Fruit fly (Drosophila melanogaster): ENCODE measurements around the gene rumi.

The rumi gene

DNA sequence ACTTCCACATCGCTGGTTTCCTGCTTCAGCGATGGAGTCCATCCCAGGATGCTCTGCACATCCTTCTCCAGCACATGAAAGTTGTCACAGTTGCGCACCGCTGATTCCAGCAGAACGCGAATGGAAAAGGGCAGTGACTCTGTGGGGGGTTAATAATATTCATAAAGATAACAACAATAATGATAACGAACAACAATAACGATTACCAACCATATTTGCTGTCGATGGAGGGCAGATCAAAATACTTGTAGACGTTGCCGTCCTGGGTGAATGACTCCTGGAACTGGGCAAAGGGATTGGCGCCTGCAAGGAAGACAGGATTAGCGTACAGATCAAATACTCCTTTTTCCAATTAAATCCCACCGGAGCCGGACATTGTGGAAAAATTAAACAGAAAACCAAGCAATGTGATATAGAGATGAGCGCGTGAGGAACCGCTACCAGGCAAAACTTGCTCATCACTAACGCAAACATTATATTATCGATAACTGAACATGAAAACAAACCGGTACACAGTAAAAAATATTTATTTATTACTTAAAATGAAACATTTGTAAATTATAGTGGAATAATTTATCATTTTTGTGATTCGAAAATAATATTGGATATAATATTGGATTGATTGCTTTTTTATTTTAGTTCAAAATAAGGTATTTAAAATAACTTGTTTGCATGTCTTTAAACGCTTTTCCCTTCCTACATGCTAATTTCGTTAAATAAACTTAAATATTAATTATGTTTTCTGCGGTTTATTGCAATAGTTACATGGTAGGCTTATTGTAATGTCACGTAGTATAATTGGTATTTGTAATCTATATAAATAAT lies 26.0 kb downstream of the rumi start, which contains the start of gene Irp-1A:
Gene Irp-1A, minus strand, starts transcription at position 439 of the 825 bp plus-strand sequence.
- TF ChIP-seq rn (GFP tag; IDR thresholded peaks at IDR 0.05) (no peak), EcR (GFP tag; optimal IDR thresholded peaks at IDR 0.05) (peak; percentile 86), fd96Ca (GFP tag; IDR thresholded peaks at IDR 0.05) (no peak), Pif1A (GFP tag; optimal IDR thresholded peaks at IDR 0.05) (peak; percentile 2), CG13204 (GFP tag; optimal IDR thresholded peaks at IDR 0.05) (no peak), Snoo (tag; optimal IDR thresholded peaks at IDR 0.05) (peak; percentile 45), gl (tag; optimal IDR thresholded peaks at IDR 0.05) (peak; percentile 12), Pif1B (GFP tag; optimal IDR thresholded peaks at IDR 0.05) (peak; percentile 38), CG34367 (tag; optimal IDR thresholded peaks at IDR 0.05) (peak; percentile 51), CG32121 (GFP tag; IDR thresholded peaks at IDR 0.05) (peak; percentile 72; the same call in 1 of the 2 replicates), CG12605 (GFP tag; IDR thresholded peaks at IDR 0.05) (peak; percentile 86), CG15710 (tag; optimal IDR thresholded peaks at IDR 0.05) (peak; percentile 67), CG10348 (GFP tag; IDR thresholded peaks at IDR 0.05) (no peak), Ets98B (GFP tag; IDR thresholded peaks at IDR 0.05) (peak; percentile 71), CG8159 (tag; optimal IDR thresholded peaks at IDR 0.05) (peak; percentile 77), CG9948 (tag; optimal IDR thresholded peaks at IDR 0.05) (peak; percentile 73), D1 (tag; optimal IDR thresholded peaks at IDR 0.05) (no peak), CG14655 (GFP tag; optimal IDR thresholded peaks at IDR 0.05) (peak; percentile 66), CG4496 (GFP tag; IDR thresholded peaks at IDR 0.05) (peak; percentile 48; the same call in 2 of the 3 replicates), CG17806 (tag; optimal IDR thresholded peaks at IDR 0.05) (peak; percentile 72), CG8301 (tag; optimal IDR thresholded peaks at IDR 0.05) (peak; percentile 72)

DNA sequence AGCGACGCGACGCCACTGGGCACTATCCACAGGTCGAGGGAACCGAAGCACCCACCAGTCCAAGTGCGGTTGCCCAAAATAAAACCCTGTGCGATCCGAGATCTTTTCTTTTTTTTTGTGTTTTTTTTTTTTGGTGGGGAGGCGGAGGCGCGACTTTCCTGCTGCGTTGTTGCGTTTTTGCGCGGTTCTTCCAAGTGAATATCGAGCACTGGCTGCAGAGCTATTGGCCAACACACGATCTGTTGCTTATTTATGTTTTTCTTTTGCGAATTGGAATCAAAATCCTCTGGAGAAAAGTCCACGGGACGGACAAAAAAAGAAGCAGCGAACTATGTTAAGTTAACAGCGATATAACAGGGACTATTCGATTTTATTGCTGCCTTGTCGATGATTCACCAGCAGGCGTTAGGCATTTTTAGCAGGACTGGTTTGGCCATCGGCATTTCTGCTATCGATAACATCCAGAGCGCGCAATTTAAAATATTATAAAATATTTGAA lies 29.5 kb downstream of the rumi start, which contains the start of gene wge:
Gene wge, minus strand, starts transcription at position 343 of the 499 bp plus-strand sequence.
- TF ChIP-seq CG13204 (GFP tag; optimal IDR thresholded peaks at IDR 0.05): peak; percentile 86
- TF ChIP-seq fd96Ca (GFP tag; IDR thresholded peaks at IDR 0.05): peak; percentile 57; the same call in 2 of the 3 replicates
- peak; percentile 59 for TF ChIP-seq Snoo (tag; optimal IDR thresholded peaks at IDR 0.05)
- TF ChIP-seq D1 (tag; optimal IDR thresholded peaks at IDR 0.05): no peak
- TF ChIP-seq CG9948 (tag; optimal IDR thresholded peaks at IDR 0.05): peak; percentile 62
- TF ChIP-seq gl (tag; optimal IDR thresholded peaks at IDR 0.05): peak; percentile 84
- peak; percentile 68 for TF ChIP-seq CG34367 (tag; optimal IDR thresholded peaks at IDR 0.05)
- peak; percentile 61 for TF ChIP-seq CG32121 (GFP tag; IDR thresholded peaks at IDR 0.05)
- peak; percentile 62 for TF ChIP-seq CG17806 (tag; optimal IDR thresholded peaks at IDR 0.05)
- no peak for TF ChIP-seq CG10348 (GFP tag; IDR thresholded peaks at IDR 0.05)
- TF ChIP-seq Pif1B (GFP tag; optimal IDR thresholded peaks at IDR 0.05): peak; percentile 66
- TF ChIP-seq Pif1A (GFP tag; optimal IDR thresholded peaks at IDR 0.05): peak; percentile 83
- peak; percentile 48; the same call in 1 of the 2 replicates for TF ChIP-seq rn (GFP tag; IDR thresholded peaks at IDR 0.05)
- TF ChIP-seq CG12605 (GFP tag; IDR thresholded peaks at IDR 0.05): peak; percentile 76; the same call in 1 of the 2 replicates
- peak; percentile 81 for TF ChIP-seq CG15710 (tag; optimal IDR thresholded peaks at IDR 0.05)
- peak; percentile 66 for TF ChIP-seq Ets98B (GFP tag; IDR thresholded peaks at IDR 0.05)
- peak; percentile 80 for TF ChIP-seq CG8159 (tag; optimal IDR thresholded peaks at IDR 0.05)
- TF ChIP-seq CG14655 (GFP tag; optimal IDR thresholded peaks at IDR 0.05): peak; percentile 86
- TF ChIP-seq EcR (GFP tag; optimal IDR thresholded peaks at IDR 0.05): peak; percentile 5
- peak; percentile 80; the same call in 2 of the 3 replicates for TF ChIP-seq CG4496 (GFP tag; IDR thresholded peaks at IDR 0.05)
- TF ChIP-seq CG8301 (tag; optimal IDR thresholded peaks at IDR 0.05): peak; percentile 72

DNA sequence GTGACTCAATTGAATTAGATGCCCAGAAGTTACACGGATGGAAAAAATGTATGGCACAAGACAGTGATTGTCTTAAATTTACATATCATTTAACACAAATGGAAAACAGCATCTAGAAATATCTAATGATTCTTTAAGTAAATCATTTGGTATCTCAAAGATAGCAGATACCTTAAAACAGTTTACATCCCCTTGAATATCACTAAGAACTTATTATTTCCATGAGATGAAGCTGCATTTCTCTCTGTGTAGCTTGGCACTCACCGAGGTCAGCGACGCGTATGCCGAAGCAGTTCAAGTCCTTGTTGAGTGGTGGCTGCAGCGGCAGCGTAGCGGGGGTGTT lies 30.8 kb downstream of the rumi start:
- TF ChIP-seq EcR (GFP tag; optimal IDR thresholded peaks at IDR 0.05) (no peak), Pif1A (GFP tag; optimal IDR thresholded peaks at IDR 0.05) (no peak), CG8159 (tag; optimal IDR thresholded peaks at IDR 0.05) (no peak), CG15710 (tag; optimal IDR thresholded peaks at IDR 0.05) (no peak), fd96Ca (GFP tag; IDR thresholded peaks at IDR 0.05) (no peak), Pif1B (GFP tag; optimal IDR thresholded peaks at IDR 0.05) (no peak), CG4496 (GFP tag; IDR thresholded peaks at IDR 0.05) (no peak), CG8301 (tag; optimal IDR thresholded peaks at IDR 0.05) (no peak), CG10348 (GFP tag; IDR thresholded peaks at IDR 0.05) (no peak)

DNA sequence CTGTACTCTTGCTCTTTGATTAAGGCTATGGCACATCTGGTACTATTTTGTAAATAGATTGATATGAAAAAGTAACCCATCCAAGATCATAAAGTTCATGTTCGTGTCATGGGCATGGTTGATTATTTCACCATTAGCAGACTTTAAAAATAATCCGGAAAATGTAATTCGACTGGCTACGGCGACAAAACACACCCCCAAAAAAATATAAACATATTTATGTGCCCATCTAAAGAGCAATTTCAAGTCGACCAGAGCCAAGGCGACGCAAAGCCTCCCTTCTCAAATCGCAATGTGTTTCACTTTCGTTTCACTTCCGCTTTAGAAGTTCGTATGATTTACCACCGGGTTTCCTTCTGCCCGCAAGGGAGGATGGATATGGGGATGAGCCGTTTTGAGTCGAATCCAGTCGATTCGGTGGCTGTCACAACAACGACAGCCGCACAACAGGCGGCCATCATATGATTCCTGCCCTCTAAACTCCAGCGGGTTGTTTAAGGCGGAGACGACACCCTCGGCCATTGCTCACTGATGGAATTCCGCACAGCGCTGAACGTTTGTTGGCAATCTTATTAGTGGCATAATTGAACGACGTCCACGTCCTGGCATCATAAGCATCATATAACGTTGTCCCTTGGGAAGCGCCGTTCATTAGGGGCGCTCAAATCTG lies 31.3 kb downstream of the rumi start:
- no peak for TF ChIP-seq Ets98B (GFP tag; IDR thresholded peaks at IDR 0.05)
- no peak for TF ChIP-seq CG12605 (GFP tag; IDR thresholded peaks at IDR 0.05)
- no peak for TF ChIP-seq CG15710 (tag; optimal IDR thresholded peaks at IDR 0.05)
- no peak for TF ChIP-seq Snoo (tag; optimal IDR thresholded peaks at IDR 0.05)
- TF ChIP-seq D1 (tag; optimal IDR thresholded peaks at IDR 0.05): no peak
- no peak for TF ChIP-seq CG34367 (tag; optimal IDR thresholded peaks at IDR 0.05)
- no peak for TF ChIP-seq Pif1A (GFP tag; optimal IDR thresholded peaks at IDR 0.05)
- no peak for TF ChIP-seq CG32121 (GFP tag; IDR thresholded peaks at IDR 0.05)
- no peak for TF ChIP-seq gl (tag; optimal IDR thresholded peaks at IDR 0.05)
- no peak for TF ChIP-seq Pif1B (GFP tag; optimal IDR thresholded peaks at IDR 0.05)
- no peak for TF ChIP-seq CG8159 (tag; optimal IDR thresholded peaks at IDR 0.05)
- no peak for TF ChIP-seq CG13204 (GFP tag; optimal IDR thresholded peaks at IDR 0.05)
- no peak for TF ChIP-seq CG8301 (tag; optimal IDR thresholded peaks at IDR 0.05)
- no peak for TF ChIP-seq CG17806 (tag; optimal IDR thresholded peaks at IDR 0.05)
- no peak for TF ChIP-seq fd96Ca (GFP tag; IDR thresholded peaks at IDR 0.05)
- TF ChIP-seq rn (GFP tag; IDR thresholded peaks at IDR 0.05): no peak
- no peak for TF ChIP-seq CG4496 (GFP tag; IDR thresholded peaks at IDR 0.05)

DNA sequence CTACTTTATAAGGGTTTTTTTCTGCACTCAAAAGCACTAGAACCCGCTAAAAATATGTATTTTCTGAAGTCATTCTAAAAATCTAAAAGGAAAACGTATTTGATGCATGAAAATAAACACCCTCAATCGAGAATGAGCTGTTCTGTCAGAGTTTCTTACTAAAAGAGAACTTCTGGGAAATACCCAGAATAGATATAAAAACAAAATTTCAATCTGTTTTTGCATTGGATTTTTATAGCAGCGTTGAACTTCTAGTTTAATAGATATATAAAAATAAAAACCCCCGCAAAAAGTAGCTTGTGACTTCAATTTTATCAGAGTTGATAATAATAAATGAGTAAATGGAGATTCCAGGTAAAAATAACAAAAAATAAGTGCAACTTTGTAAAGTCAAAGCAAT lies 32.0 kb downstream of the rumi start:
- TF ChIP-seq CG32121 (GFP tag; IDR thresholded peaks at IDR 0.05): no peak
- TF ChIP-seq D1 (tag; optimal IDR thresholded peaks at IDR 0.05): no peak
- TF ChIP-seq fd96Ca (GFP tag; IDR thresholded peaks at IDR 0.05): no peak
- TF ChIP-seq Snoo (tag; optimal IDR thresholded peaks at IDR 0.05): no peak
- no peak for TF ChIP-seq Pif1A (GFP tag; optimal IDR thresholded peaks at IDR 0.05)
- no peak for TF ChIP-seq CG17806 (tag; optimal IDR thresholded peaks at IDR 0.05)
- no peak for TF ChIP-seq CG9948 (tag; optimal IDR thresholded peaks at IDR 0.05)
- TF ChIP-seq CG10348 (GFP tag; IDR thresholded peaks at IDR 0.05): no peak
- TF ChIP-seq CG4496 (GFP tag; IDR thresholded peaks at IDR 0.05): no peak
- no peak for TF ChIP-seq Pif1B (GFP tag; optimal IDR thresholded peaks at IDR 0.05)
- no peak for TF ChIP-seq EcR (GFP tag; optimal IDR thresholded peaks at IDR 0.05)
- no peak for TF ChIP-seq CG12605 (GFP tag; IDR thresholded peaks at IDR 0.05)
- no peak for TF ChIP-seq CG8159 (tag; optimal IDR thresholded peaks at IDR 0.05)
- TF ChIP-seq CG13204 (GFP tag; optimal IDR thresholded peaks at IDR 0.05): no peak

All from whole organism, pupa.